Fruit fly (Drosophila melanogaster) whole organism, embryonic: Measurements from ENCODE around the gene CG9297.
A peak's percentile ranks its signal among the peaks of the same experiment; 100 is the strongest.

Experiments
- Aef1 ChIP-seq: fragments of 200-800 bp; sonication (Bioruptor generic); IDR thresholded peaks from 3 replicates; pipeline ENCODE4 v1.3.6; 2022; ENCODE audit warnings: missing biosample characterization, missing genetic modification characterization
- B-H1 ChIP-seq: fragments of 200-800 bp; sonication (Bioruptor generic); IDR thresholded peaks from 3 replicates; pipeline ENCODE4 v1.3.6; 2022; ENCODE audit warnings: missing biosample characterization, missing genetic modification characterization
- CG10267 ChIP-seq: fragments of 200-800 bp; sonication (Bioruptor generic); optimal IDR thresholded peaks from 2 replicates; lab custom pipeline; 2018; ENCODE audit warnings: missing biosample characterization, mild to moderate bottlenecking, missing genetic modification characterization, moderate library complexity
- CG10274 ChIP-seq: fragments of 200-800 bp; sonication (Bioruptor generic); optimal IDR thresholded peaks from 3 replicates; lab custom pipeline; 2017; ENCODE audit warnings: missing biosample characterization, mild to moderate bottlenecking, missing genetic modification characterization
- CG10321 ChIP-seq: fragments of 200-800 bp; sonication (Bioruptor generic); IDR thresholded peaks from 2 replicates; pipeline ENCODE4 v1.3.6; 2022; ENCODE audit warnings: missing biosample characterization, missing genetic modification characterization
- CG10431 ChIP-seq: fragments of 200-800 bp; sonication (Bioruptor generic); optimal IDR thresholded peaks from 3 replicates; lab custom pipeline; 2018; ENCODE audit warnings: missing biosample characterization, mild to moderate bottlenecking, missing genetic modification characterization
- CG10654 ChIP-seq: fragments of 200-800 bp; sonication (Bioruptor generic); optimal IDR thresholded peaks from 2 replicates; lab custom pipeline; 2016; ENCODE audit warnings: missing biosample characterization, missing genetic modification characterization
- CG11085 ChIP-seq: fragments of 200-800 bp; sonication (Bioruptor generic); IDR thresholded peaks from 2 replicates; pipeline ENCODE4 v1.3.6; 2022; ENCODE audit warnings: missing biosample characterization, missing genetic modification characterization
- CG12391 ChIP-seq: fragments of 200-800 bp; sonication (Bioruptor generic); optimal IDR thresholded peaks from 3 replicates; lab custom pipeline; 2018; ENCODE audit warnings: missing biosample characterization, mild to moderate bottlenecking, missing genetic modification characterization, moderate library complexity
- CG12942 ChIP-seq: fragments of 200-800 bp; sonication (Bioruptor generic); optimal IDR thresholded peaks from 3 replicates; lab custom pipeline; 2016; ENCODE audit warnings: missing biosample characterization, missing genetic modification characterization
- CG13624 ChIP-seq: fragments of 200-800 bp; sonication (Bioruptor generic); optimal IDR thresholded peaks from 2 replicates; lab custom pipeline; 2016; ENCODE audit warnings: missing biosample characterization, missing genetic modification characterization
- CG18476 ChIP-seq: fragments of 200-800 bp; sonication (Bioruptor generic); optimal IDR thresholded peaks from 2 replicates; lab custom pipeline; 2016; ENCODE audit warnings: missing biosample characterization, mild to moderate bottlenecking, missing genetic modification characterization
- CG2129 ChIP-seq: fragments of 200-800 bp; sonication (Bioruptor generic); IDR thresholded peaks from 2 replicates; pipeline ENCODE4 v1.3.6; 2022; ENCODE audit warnings: missing biosample characterization, missing genetic modification characterization; ENCODE audit not compliant: partially characterized antibody
- CG3407 ChIP-seq: fragments of 200-800 bp; sonication (Bioruptor generic); optimal IDR thresholded peaks from 2 replicates; lab custom pipeline; 2018; ENCODE audit warnings: missing biosample characterization, mild to moderate bottlenecking, missing genetic modification characterization
- CG34224 ChIP-seq: fragments of 200-800 bp; sonication (Bioruptor generic); IDR thresholded peaks from 3 replicates; pipeline ENCODE4 v1.3.6; 2022; ENCODE audit warnings: missing biosample characterization, missing genetic modification characterization; ENCODE audit not compliant: partially characterized antibody
- CG43689 ChIP-seq: fragments of 200-800 bp; sonication (Bioruptor generic); IDR thresholded peaks from 2 replicates; pipeline ENCODE4 v1.3.6; 2022; ENCODE audit warnings: missing biosample characterization, missing genetic modification characterization
- CG4820 ChIP-seq: fragments of 200-800 bp; sonication (Bioruptor generic); optimal IDR thresholded peaks from 3 replicates; lab custom pipeline; 2016; ENCODE audit warnings: missing biosample characterization, missing genetic modification characterization
- CG6175 ChIP-seq: fragments of 200-800 bp; sonication (Bioruptor generic); IDR thresholded peaks from 3 replicates; pipeline ENCODE4 v1.3.6; 2022; ENCODE audit warnings: missing biosample characterization, missing genetic modification characterization
- CG7271 ChIP-seq: fragments of 200-800 bp; sonication (Bioruptor generic); optimal IDR thresholded peaks from 2 replicates; lab custom pipeline; 2018; ENCODE audit warnings: missing biosample characterization, mild to moderate bottlenecking, missing genetic modification characterization, moderate library complexity
- CG9817 ChIP-seq: fragments of 200-800 bp; sonication (Bioruptor generic); optimal IDR thresholded peaks from 2 replicates; lab custom pipeline; 2018; ENCODE audit warnings: missing biosample characterization, mild to moderate bottlenecking, missing genetic modification characterization, moderate library complexity
- Dek ChIP-seq: fragments of 200-800 bp; sonication (Bioruptor generic); optimal IDR thresholded peaks from 3 replicates; lab custom pipeline; 2019; ENCODE audit warnings: missing biosample characterization, mild to moderate bottlenecking, missing genetic modification characterization, moderate library complexity
- Gsc ChIP-seq: fragments of 200-800 bp; sonication (Bioruptor generic); IDR thresholded peaks from 2 replicates; pipeline ENCODE4 v1.3.6; 2022; ENCODE audit warnings: missing biosample characterization, missing genetic modification characterization
- H2.0 ChIP-seq: fragments of 200-800 bp; sonication (Bioruptor generic); IDR thresholded peaks from 2 replicates; pipeline ENCODE4 v1.3.6; 2022; ENCODE audit warnings: missing biosample characterization, missing genetic modification characterization
- Jarid2 ChIP-seq: fragments of 200-800 bp; sonication (Bioruptor generic); optimal IDR thresholded peaks from 3 replicates; lab custom pipeline; 2017; ENCODE audit warnings: mild to moderate bottlenecking, missing biosample characterization, missing genetic modification reagents, missing genetic modification characterization
- Max ChIP-seq: fragments of 200-800 bp; sonication (Bioruptor generic); optimal IDR thresholded peaks from 2 replicates; lab custom pipeline; 2016; ENCODE audit warnings: missing biosample characterization, mild to moderate bottlenecking, missing genetic modification characterization
- Nf-YB ChIP-seq: fragments of 200-800 bp; sonication (Bioruptor generic); optimal IDR thresholded peaks from 3 replicates; lab custom pipeline; 2019; ENCODE audit warnings: missing biosample characterization, mild to moderate bottlenecking, missing genetic modification characterization, moderate library complexity
- Ptx1 ChIP-seq: fragments of 200-800 bp; sonication (Bioruptor generic); IDR thresholded peaks from 2 replicates; pipeline ENCODE4 v1.3.6; 2022; ENCODE audit warnings: missing biosample characterization, missing genetic modification characterization
- Rfx ChIP-seq: fragments of 200-800 bp; sonication (Bioruptor generic); IDR thresholded peaks from 2 replicates; pipeline ENCODE4 v1.3.6; 2022; ENCODE audit warnings: missing biosample characterization, missing genetic modification characterization
- chinmo ChIP-seq: fragments of 200-800 bp; sonication (Bioruptor generic); IDR thresholded peaks from 4 replicates; pipeline ENCODE4 v1.3.6; 2022; ENCODE audit warnings: missing biosample characterization, missing genetic modification characterization; ENCODE audit not compliant: partially characterized antibody
- crp ChIP-seq, 2 experiments: fragments of 200-800 bp; sonication (Bioruptor generic); optimal IDR thresholded peaks; 2 replicates in 1 of 2; 3 replicates in 1 of 2; lab custom pipeline; 2017; ENCODE audit warnings: missing biosample characterization in 2 of 2, missing genetic modification characterization in 2 of 2, mild to moderate bottlenecking in 1 of 2, moderate library complexity in 1 of 2
- da ChIP-seq: fragments of 200-800 bp; sonication (Bioruptor generic); optimal IDR thresholded peaks from 2 replicates; lab custom pipeline; 2016; ENCODE audit warnings: missing biosample characterization, missing genetic modification characterization
- dmrt99B ChIP-seq: fragments of 200-800 bp; sonication (Bioruptor generic); optimal IDR thresholded peaks from 2 replicates; lab custom pipeline; 2018; ENCODE audit warnings: missing biosample characterization, mild to moderate bottlenecking, missing genetic modification characterization, moderate library complexity
- eve ChIP-seq, 2 experiments: fragments of >200 bp; optimal IDR thresholded peaks; 2 replicates each; lab custom pipeline; 2017; ENCODE audit warnings: missing biosample characterization in 2 of 2, missing genetic modification characterization in 2 of 2
- fu2 ChIP-seq: fragments of 200-800 bp; sonication (Bioruptor generic); optimal IDR thresholded peaks from 2 replicates; lab custom pipeline; 2016; ENCODE audit warnings: missing biosample characterization, missing genetic modification characterization
- gce ChIP-seq: fragments of 200-800 bp; sonication (Bioruptor generic); IDR thresholded peaks from 3 replicates; pipeline ENCODE4 v1.3.6; 2022; ENCODE audit warnings: missing biosample characterization, missing genetic modification characterization
- gcm ChIP-seq: fragments of 200-800 bp; sonication (Bioruptor generic); optimal IDR thresholded peaks from 2 replicates; lab custom pipeline; 2019; ENCODE audit warnings: missing biosample characterization, mild to moderate bottlenecking, missing genetic modification characterization, moderate library complexity
- gro ChIP-seq: fragments of 200-800 bp; sonication (Bioruptor generic); optimal IDR thresholded peaks from 2 replicates; lab custom pipeline; 2016; ENCODE audit warnings: missing biosample characterization, missing genetic modification characterization
- jigr1 ChIP-seq: fragments of 200-800 bp; sonication (Bioruptor generic); IDR thresholded peaks from 3 replicates; pipeline ENCODE4 v1.3.6; 2022; ENCODE audit warnings: missing biosample characterization, missing genetic modification characterization
- ken ChIP-seq: fragments of 200-800 bp; sonication (Bioruptor generic); IDR thresholded peaks from 3 replicates; pipeline ENCODE4 v1.3.6; 2022; ENCODE audit warnings: missing biosample characterization, missing genetic modification characterization
- luna ChIP-seq: fragments of 200-800 bp; sonication (Bioruptor generic); optimal IDR thresholded peaks from 2 replicates; lab custom pipeline; 2016; ENCODE audit warnings: missing biosample characterization, missing genetic modification characterization
- pho ChIP-seq: fragments of 200-800 bp; sonication (Bioruptor generic); optimal IDR thresholded peaks from 2 replicates; lab custom pipeline; 2016; ENCODE audit warnings: missing biosample characterization, missing genetic modification characterization
- sens-2 ChIP-seq: fragments of 200-800 bp; sonication (Bioruptor generic); IDR thresholded peaks from 2 replicates; pipeline ENCODE4 v1.3.6; 2022; ENCODE audit warnings: missing biosample characterization, missing genetic modification characterization
- slou ChIP-seq: fragments of 200-800 bp; sonication (Bioruptor generic); optimal IDR thresholded peaks from 3 replicates; lab custom pipeline; 2016; ENCODE audit warnings: missing biosample characterization, missing genetic modification characterization
- sna ChIP-seq: fragments of 200-800 bp; sonication (Bioruptor generic); IDR thresholded peaks from 2 replicates; pipeline ENCODE4 v1.3.6; 2022; ENCODE audit warnings: missing biosample characterization, missing genetic modification characterization; ENCODE audit not compliant: partially characterized antibody
- sqz ChIP-seq: fragments of 200-800 bp; sonication (Bioruptor generic); optimal IDR thresholded peaks from 3 replicates; lab custom pipeline; 2018; ENCODE audit warnings: missing biosample characterization, mild to moderate bottlenecking, missing genetic modification characterization
- sr ChIP-seq: fragments of 200-800 bp; sonication (Bioruptor generic); IDR thresholded peaks from 3 replicates; pipeline ENCODE4 v1.3.6; 2022; ENCODE audit warnings: missing biosample characterization, missing genetic modification characterization
- toy ChIP-seq: fragments of 200-800 bp; sonication (Bioruptor generic); IDR thresholded peaks from 2 replicates; pipeline ENCODE4 v1.3.6; 2022; ENCODE audit warnings: missing biosample characterization, missing genetic modification characterization
- vvl ChIP-seq: fragments of 200-800 bp; sonication (Bioruptor generic); IDR thresholded peaks from 2 replicates; pipeline ENCODE4 v1.3.6; 2022; ENCODE audit warnings: missing biosample characterization, missing genetic modification characterization

CG9297 gene

DNA sequence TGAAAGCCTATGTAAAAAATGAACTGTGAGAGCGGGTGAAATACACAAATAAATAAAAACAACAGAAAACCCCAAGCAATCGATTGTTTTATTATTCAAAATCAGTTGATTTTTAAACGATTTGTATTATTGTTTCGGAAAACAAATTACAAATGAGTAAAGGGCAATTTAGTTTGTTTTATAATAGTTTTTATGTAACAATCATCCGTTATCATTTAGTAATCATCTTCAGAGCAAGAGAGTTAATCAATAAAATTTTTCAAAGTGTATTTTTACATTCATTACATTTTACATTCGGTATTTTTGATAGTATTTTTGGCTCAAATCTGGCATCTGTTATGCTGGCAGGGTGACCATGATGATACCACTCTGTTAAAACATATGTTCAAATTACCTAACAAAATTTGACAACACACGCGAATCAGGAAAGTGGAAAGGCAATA, 8.0 kb downstream of the CG9297 start, which contains the start of the genes CG42375 and CG9288 (continued):
- TF ChIP-seq gce (GFP tag; lab: Robert Waterston, UW) (0 out of 3 replicates have a peak, but pooled peaks have one; percentile 38), CG9817 (tag; lab: Kevin White, UChicago) (peak; percentile 27), Rfx (peak; percentile 38; the same call in 1 of the 2 replicates), CG10274 (GFP tag; lab: Kevin White, UChicago) (no peak), CG6175 (GFP tag; lab: Robert Waterston, UW) (no peak), CG13624 (GFP tag; lab: Kevin White, UChicago) (peak; percentile 82), CG2129 (no peak), B-H1 (0 out of 3 replicates have a peak, but pooled peaks have one; percentile 33), CG12942 (GFP tag; lab: Kevin White, UChicago) (no peak), CG18476 (GFP tag; lab: Kevin White, UChicago) (peak; percentile 68), luna (no peak), Aef1 (GFP tag; lab: Robert Waterston, UW) (no peak), sr (GFP tag; lab: Robert Waterston, UW) (no peak; the same call in 2 of the 3 replicates), gro (GFP tag; lab: Kevin White, UChicago) (peak; percentile 47), eve (GFP tag; optimal IDR thresholded peaks at IDR 0.05; lab: Kevin White, UChicago) (no peak), CG4820 (GFP tag; lab: Kevin White, UChicago) (peak; percentile 81), da (GFP tag; lab: Kevin White, UChicago) (no peak), dmrt99B (tag; lab: Kevin White, UChicago) (peak; percentile 83), CG11085 (GFP tag; lab: Robert Waterston, UW) (peak; percentile 38; the same call in 1 of the 2 replicates), H2.0 (GFP tag; lab: Robert Waterston, UW) (0 out of 2 replicates have a peak, but pooled peaks have one; percentile 3), Max (GFP tag; lab: Kevin White, UChicago) (peak; percentile 62), CG10267 (tag; lab: Kevin White, UChicago) (peak; percentile 79), Jarid2 (GFP tag; lab: Kevin White, UChicago) (peak; percentile 24), crp (GFP tag; optimal IDR thresholded peaks at IDR 0.05; lab: Kevin White, UChicago) (peak in 1 of 2 experiments; percentile 82), CG10431 (no peak), CG12391 (peak; percentile 43), sens-2 (GFP tag; lab: Robert Waterston, UW) (no peak), toy (GFP tag; lab: Robert Waterston, UW) (no peak), Ptx1 (GFP tag; lab: Robert Waterston, UW) (peak; percentile 72), CG43689 (GFP tag; lab: Robert Waterston, UW) (no peak), fu2 (no peak), slou (GFP tag; lab: Kevin White, UChicago) (no peak), sna (no peak), pho (GFP tag; lab: Kevin White, UChicago) (no peak), Nf-YB (GFP tag; lab: Kevin White, UChicago) (no peak), CG34224 (no peak), ken (no peak), CG10321 (GFP tag; lab: Robert Waterston, UW) (no peak), CG10654 (GFP tag; lab: Kevin White, UChicago) (peak; percentile 42), CG7271 (tag; lab: Kevin White, UChicago) (no peak), jigr1 (GFP tag; lab: Robert Waterston, UW) (0 out of 3 replicates have a peak, but pooled peaks have one; percentile 33), CG3407 (GFP tag; lab: Kevin White, UChicago) (peak; percentile 1), Gsc (GFP tag; lab: Robert Waterston, UW) (no peak), Dek (tag; lab: Kevin White, UChicago) (peak; percentile 18), sqz (no peak), chinmo (no peak), gcm (GFP tag; lab: Kevin White, UChicago) (peak; percentile 61), vvl (GFP tag; lab: Robert Waterston, UW) (peak; percentile 68)
